Worm (Caenorhabditis elegans): Measurements from ENCODE around the gene hsp-60.

Gene hsp-60

ce11 chrIII:1610938-1611337 is 8.6 kb upstream of the hsp-60 start:
- no peak for TF ChIP-seq unc-62 (GFP tag; optimal IDR thresholded peaks at IDR 0.05)

- no peak for TF ChIP-seq unc-62 (GFP tag; optimal IDR thresholded peaks at IDR 0.05)
Measured at ce11 chrIII:1612974-1613568, 6.5 kb upstream of the hsp-60 start.

ce11 chrIII:1613933-1614332 is 5.6 kb upstream of the hsp-60 start, which contains the start of gene Y22D7AL.9:
Gene Y22D7AL.9, minus strand, starts transcription at chrIII:1614033.
- no peak for TF ChIP-seq unc-62 (GFP tag; optimal IDR thresholded peaks at IDR 0.05)

- TF ChIP-seq unc-62 (GFP tag; optimal IDR thresholded peaks at IDR 0.05): no peak
Measured at ce11 chrIII:1614412-1614811, 5.1 kb upstream of the hsp-60 start.

- no peak for TF ChIP-seq unc-62 (GFP tag; optimal IDR thresholded peaks at IDR 0.05)
Measured at ce11 chrIII:1616245-1617026, 3.1 kb upstream of the hsp-60 start.

- no peak for TF ChIP-seq unc-62 (GFP tag; optimal IDR thresholded peaks at IDR 0.05)
Measured at ce11 chrIII:1618312-1618711, 1.2 kb upstream of the hsp-60 start.

ce11 chrIII:1618915-1619314 is 627 bp upstream of the hsp-60 start, which contains the start of gene Y22D7AL.10:
Gene Y22D7AL.10, minus strand, starts transcription at chrIII:1618929.
- TF ChIP-seq unc-62 (GFP tag; optimal IDR thresholded peaks at IDR 0.05): peak; percentile 24

ce11 chrIII:1619890-1620289 is 348 bp downstream of the hsp-60 start:
- TF ChIP-seq unc-62 (GFP tag; optimal IDR thresholded peaks at IDR 0.05): no peak

- TF ChIP-seq unc-62 (GFP tag; optimal IDR thresholded peaks at IDR 0.05): no peak
Measured at ce11 chrIII:1621330-1621729, 1.8 kb downstream of the hsp-60 start.

ce11 chrIII:1622329-1622728 is 2.8 kb downstream of the hsp-60 start:
- TF ChIP-seq unc-62 (GFP tag; optimal IDR thresholded peaks at IDR 0.05): no peak

ce11 chrIII:1625660-1626275 is 6.2 kb downstream of the hsp-60 start:
- no peak for TF ChIP-seq unc-62 (GFP tag; optimal IDR thresholded peaks at IDR 0.05)

ce11 chrIII:1626524-1626923 is 7.0 kb downstream of the hsp-60 start, which contains the start of gene Y22D7AL.4:
Gene Y22D7AL.4, plus strand, starts transcription at chrIII:1626632.
- TF ChIP-seq unc-62 (GFP tag; optimal IDR thresholded peaks at IDR 0.05): no peak

ce11 chrIII:1634270-1634669 is 14.7 kb downstream of the hsp-60 start, which contains the start of gene Y22D7AL.11:
Gene Y22D7AL.11, minus strand, starts transcription at chrIII:1634370.
- no peak for TF ChIP-seq unc-62 (GFP tag; optimal IDR thresholded peaks at IDR 0.05)

- no peak for TF ChIP-seq unc-62 (GFP tag; optimal IDR thresholded peaks at IDR 0.05)
Measured at ce11 chrIII:1638345-1638744, 18.8 kb downstream of the hsp-60 start.

ce11 chrIII:1641163-1641562 is 21.6 kb downstream of the hsp-60 start, which contains the start of gene Y22D7AL.3:
Gene Y22D7AL.3, plus strand, starts transcription at chrIII:1641463.
- TF ChIP-seq unc-62 (GFP tag; optimal IDR thresholded peaks at IDR 0.05): no peak

ce11 chrIII:1652181-1652580 is 32.6 kb downstream of the hsp-60 start, which contains the start of gene Y22D7AL.1:
Gene Y22D7AL.1, plus strand, starts transcription at chrIII:1652481.
- no peak for TF ChIP-seq unc-62 (GFP tag; optimal IDR thresholded peaks at IDR 0.05)
